Worm (Caenorhabditis elegans) whole organism, young adult: Measurements from ENCODE around the gene jamp-1.
A peak's percentile ranks its signal among the peaks of the same experiment; 100 is the strongest.

ENCODE experiments used
- C06A6.2 ChIP-seq: fragments of 200-800 bp; sonication (Bioruptor generic); conservative IDR thresholded peaks from 2 replicates; pipeline ENCODE4 v1.3.6; 2022; ENCODE audit warnings: missing genetic modification characterization, missing compliant biosample characterization
- D2030.7 ChIP-seq: fragments of 200-800 bp; sonication (Bioruptor generic); IDR thresholded peaks from 2 replicates; pipeline ENCODE4 v1.3.6; 2022; ENCODE audit warnings: missing genetic modification reagents, missing genetic modification characterization, missing compliant biosample characterization
- F23B12.7 ChIP-seq: sonication (generic microtip); optimal IDR thresholded peaks from 2 replicates; lab custom pipeline; 2017; ENCODE audit warnings: missing genetic modification characterization, mild to moderate bottlenecking, missing compliant biosample characterization, antibody characterized with exemption, moderate library complexity; ENCODE audit not compliant: insufficient read depth
- F39B2.1 ChIP-seq: fragments of 200-800 bp; sonication (Bioruptor generic); IDR thresholded peaks from 2 replicates; pipeline ENCODE4 v1.3.6; 2022; ENCODE audit warnings: missing genetic modification reagents, missing genetic modification characterization, missing compliant biosample characterization
- F57A8.1 ChIP-seq: fragments of 200-800 bp; sonication (Bioruptor generic); optimal IDR thresholded peaks from 2 replicates; lab custom pipeline; 2018; ENCODE audit warnings: mild to moderate bottlenecking, missing genetic modification characterization, moderate library complexity, missing compliant biosample characterization
- K11D2.4 ChIP-seq: fragments of 200-800 bp; sonication (Bioruptor generic); IDR thresholded peaks from 2 replicates; pipeline ENCODE4 v1.3.6; 2022; ENCODE audit warnings: missing genetic modification reagents, missing genetic modification characterization, missing compliant biosample characterization
- T26A5.8 ChIP-seq: sonication (generic microtip); optimal IDR thresholded peaks from 2 replicates; lab custom pipeline; 2016; ENCODE audit warnings: missing genetic modification characterization, missing compliant biosample characterization
- Y67H2A.10 ChIP-seq: fragments of 200-800 bp; sonication (Bioruptor generic); conservative IDR thresholded peaks from 2 replicates; pipeline ENCODE4 v1.3.6; 2022; ENCODE audit warnings: missing genetic modification reagents, missing genetic modification characterization, missing compliant biosample characterization
- ZK185.1 ChIP-seq: sonication (generic microtip); optimal IDR thresholded peaks from 2 replicates; lab custom pipeline; 2016; ENCODE audit warnings: mild to moderate bottlenecking, missing genetic modification characterization, missing compliant biosample characterization; ENCODE audit not compliant: poor library complexity, severe bottlenecking
- akir-1 ChIP-seq: fragments of 200-800 bp; sonication (Bioruptor generic); optimal IDR thresholded peaks from 2 replicates; lab custom pipeline; 2018; ENCODE audit warnings: mild to moderate bottlenecking, missing genetic modification characterization, moderate library complexity, missing compliant biosample characterization
- attf-3 ChIP-seq: fragments of 200-800 bp; sonication (Bioruptor generic); conservative IDR thresholded peaks from 2 replicates; pipeline ENCODE4 v1.3.6; 2022; ENCODE audit warnings: missing genetic modification reagents, missing genetic modification characterization, missing compliant biosample characterization
- attf-5 ChIP-seq: fragments of 200-800 bp; sonication (Bioruptor generic); optimal IDR thresholded peaks from 2 replicates; lab custom pipeline; 2018; ENCODE audit warnings: mild to moderate bottlenecking, missing genetic modification characterization, missing compliant biosample characterization
- bed-2 ChIP-seq: fragments of 200-800 bp; sonication (Bioruptor generic); IDR thresholded peaks from 2 replicates; pipeline ENCODE4 v1.3.6; 2022; ENCODE audit warnings: missing genetic modification reagents, missing genetic modification characterization, missing compliant biosample characterization
- ccch-3 ChIP-seq: fragments of 200-800 bp; sonication (Bioruptor generic); optimal IDR thresholded peaks from 2 replicates; lab custom pipeline; 2018; ENCODE audit warnings: mild to moderate bottlenecking, missing genetic modification characterization, missing compliant biosample characterization
- cebp-2 ChIP-seq: fragments of 200-800 bp; sonication (Bioruptor generic); IDR thresholded peaks from 2 replicates; pipeline ENCODE4 v1.3.6; 2022; ENCODE audit warnings: missing genetic modification characterization, missing compliant biosample characterization
- ceh-100 ChIP-seq: fragments of 200-800 bp; sonication (Bioruptor generic); IDR thresholded peaks from 2 replicates; pipeline ENCODE4 v1.3.6; 2022; ENCODE audit warnings: missing genetic modification reagents, missing genetic modification characterization, missing compliant biosample characterization
- ceh-40 ChIP-seq: fragments of 200-800 bp; sonication (Bioruptor generic); IDR thresholded peaks from 2 replicates; pipeline ENCODE4 v1.3.6; 2022; ENCODE audit warnings: missing genetic modification characterization, missing compliant biosample characterization
- dpff-1 ChIP-seq: sonication (generic microtip); optimal IDR thresholded peaks from 2 replicates; lab custom pipeline; 2017; ENCODE audit warnings: mild to moderate bottlenecking, missing genetic modification characterization, missing compliant biosample characterization
- dpl-1 ChIP-seq: fragments of 150-350 bp; optimal IDR thresholded peaks from 2 replicates; lab custom pipeline; 2014; ENCODE audit warnings: missing biosample characterization, missing genetic modification reagents, missing genetic modification characterization
- egl-18 ChIP-seq: fragments of 200-800 bp; sonication (Bioruptor generic); IDR thresholded peaks from 2 replicates; pipeline ENCODE4 v1.3.6; 2022; ENCODE audit warnings: missing genetic modification reagents, missing genetic modification characterization, missing compliant biosample characterization
- egrh-3 ChIP-seq: fragments of 200-800 bp; sonication (Bioruptor generic); IDR thresholded peaks from 2 replicates; pipeline ENCODE4 v1.3.6; 2022; ENCODE audit warnings: missing genetic modification reagents, missing genetic modification characterization, missing compliant biosample characterization
- hlh-12 ChIP-seq: sonication (generic microtip); optimal IDR thresholded peaks from 2 replicates; lab custom pipeline; 2016; ENCODE audit warnings: missing genetic modification characterization, missing compliant biosample characterization
- hmg-1.2 ChIP-seq: fragments of 200-800 bp; sonication (Bioruptor generic); IDR thresholded peaks from 2 replicates; pipeline ENCODE4 v1.3.6; 2022; ENCODE audit warnings: missing genetic modification reagents, missing genetic modification characterization, missing compliant biosample characterization
- hmg-20 ChIP-seq: fragments of 200-800 bp; sonication (Bioruptor generic); IDR thresholded peaks from 2 replicates; pipeline ENCODE4 v1.3.6; 2022; ENCODE audit warnings: missing genetic modification reagents, missing genetic modification characterization, missing compliant biosample characterization
- lag-1 ChIP-seq: fragments of 200-800 bp; sonication (Bioruptor generic); IDR thresholded peaks from 2 replicates; pipeline ENCODE4 v1.3.6; 2022; ENCODE audit warnings: missing genetic modification reagents, missing genetic modification characterization, missing compliant biosample characterization
- lin-35 ChIP-seq, 3 experiments: fragments of 150-350 bp in 2 of 3; sonication (generic microtip) in 1 of 3; optimal IDR thresholded peaks; 2 replicates each; lab custom pipeline; 2014 to 2018; ENCODE audit warnings: missing biosample characterization in 3 of 3, missing genetic modification characterization in 3 of 3, missing genetic modification reagents in 3 of 3
- lir-1 ChIP-seq: fragments of 200-800 bp; sonication (Bioruptor generic); conservative IDR thresholded peaks from 2 replicates; pipeline ENCODE4 v1.3.6; 2022; ENCODE audit warnings: missing genetic modification reagents, missing genetic modification characterization, missing compliant biosample characterization
- lsl-1 ChIP-seq: fragments of 200-800 bp; sonication (Bioruptor generic); optimal IDR thresholded peaks from 2 replicates; lab custom pipeline; 2018; ENCODE audit warnings: mild to moderate bottlenecking, missing genetic modification characterization, moderate library complexity, missing compliant biosample characterization
- madf-10 ChIP-seq: sonication (generic microtip); optimal IDR thresholded peaks from 2 replicates; lab custom pipeline; 2016; ENCODE audit warnings: mild to moderate bottlenecking, missing genetic modification characterization, missing compliant biosample characterization
- mcd-1 ChIP-seq: fragments of 200-800 bp; sonication (Bioruptor generic); IDR thresholded peaks from 2 replicates; pipeline ENCODE4 v1.3.6; 2022; ENCODE audit warnings: missing genetic modification reagents, missing genetic modification characterization, missing compliant biosample characterization
- mel-28 ChIP-seq: sonication (generic microtip); optimal IDR thresholded peaks from 2 replicates; lab custom pipeline; 2016; ENCODE audit warnings: borderline replicate concordance, mild to moderate bottlenecking, missing genetic modification characterization, missing compliant biosample characterization
- mxl-1 ChIP-seq: sonication (generic microtip); optimal IDR thresholded peaks from 2 replicates; lab custom pipeline; 2016; ENCODE audit warnings: missing genetic modification characterization, missing compliant biosample characterization
- nhr-179 ChIP-seq: sonication (generic microtip); optimal IDR thresholded peaks from 2 replicates; lab custom pipeline; 2016; ENCODE audit warnings: mild to moderate bottlenecking, missing genetic modification characterization, missing compliant biosample characterization
- nhr-80 ChIP-seq: sonication (generic microtip); optimal IDR thresholded peaks from 2 replicates; lab custom pipeline; 2016; ENCODE audit warnings: missing genetic modification characterization, missing compliant biosample characterization
- pbrm-1 ChIP-seq: fragments of 200-800 bp; sonication (Bioruptor generic); IDR thresholded peaks from 2 replicates; pipeline ENCODE4 v1.3.6; 2022; ENCODE audit warnings: missing genetic modification reagents, missing genetic modification characterization, missing compliant biosample characterization
- rpc-1 ChIP-seq, 2 experiments: fragments of 150-350 bp in 1 of 2; sonication (generic microtip) in 1 of 2; optimal IDR thresholded peaks; 2 replicates each; lab custom pipeline; 2014 to 2018; ENCODE audit warnings: missing biosample characterization in 1 of 2, missing genetic modification characterization in 1 of 2, missing genetic modification reagents in 1 of 2, missing genotype in 1 of 2
- sea-2 ChIP-seq: fragments of 200-800 bp; sonication (Bioruptor generic); IDR thresholded peaks from 2 replicates; pipeline ENCODE4 v1.3.6; 2022; ENCODE audit warnings: missing genetic modification characterization, missing compliant biosample characterization
- snpc-1.1 ChIP-seq: sonication (generic microtip); optimal IDR thresholded peaks from 2 replicates; lab custom pipeline; 2017; ENCODE audit warnings: missing genetic modification characterization, mild to moderate bottlenecking, missing compliant biosample characterization, antibody characterized with exemption, moderate library complexity, missing genotype, missing genetic modification reagents; ENCODE audit not compliant: insufficient read depth
- snpc-3.4 ChIP-seq: sonication (generic microtip); optimal IDR thresholded peaks from 2 replicates; lab custom pipeline; 2017; ENCODE audit warnings: missing genetic modification characterization, mild to moderate bottlenecking, missing compliant biosample characterization, antibody characterized with exemption, moderate library complexity, missing genotype, missing genetic modification reagents
- snpc-4 ChIP-seq, 5 experiments: fragments of 150-350 bp in 1 of 5; sonication (generic microtip) in 4 of 5; optimal IDR thresholded peaks; 2 replicates each; lab custom pipeline; 2014 to 2018; ENCODE audit warnings: missing genetic modification characterization in 5 of 5, missing biosample characterization in 3 of 5, antibody characterized with exemption in 2 of 5, mild to moderate bottlenecking in 2 of 5, missing compliant biosample characterization in 2 of 5, missing genotype in 2 of 5, moderate library complexity in 2 of 5, missing genetic modification reagents in 1 of 5
- somi-1 ChIP-seq: fragments of 200-800 bp; sonication (Bioruptor generic); optimal IDR thresholded peaks from 2 replicates; lab custom pipeline; 2018; ENCODE audit warnings: mild to moderate bottlenecking, missing genetic modification characterization, missing compliant biosample characterization
- unc-130 ChIP-seq: sonication (generic microtip); optimal IDR thresholded peaks from 2 replicates; lab custom pipeline; 2016; ENCODE audit warnings: missing genetic modification reagents, missing genetic modification characterization, missing compliant biosample characterization
- unc-62 ChIP-seq: fragments of 150-350 bp; optimal IDR thresholded peaks from 2 replicates; lab custom pipeline; 2014; ENCODE audit warnings: missing biosample characterization, missing genetic modification reagents, missing genetic modification characterization
- ztf-18 ChIP-seq: sonication (generic microtip); optimal IDR thresholded peaks from 2 replicates; lab custom pipeline; 2016; ENCODE audit warnings: missing genotype, mild to moderate bottlenecking, missing genetic modification characterization, missing compliant biosample characterization
- ztf-25 ChIP-seq: fragments of 200-800 bp; sonication (Bioruptor generic); IDR thresholded peaks from 2 replicates; pipeline ENCODE4 v1.3.6; 2022; ENCODE audit warnings: missing genetic modification reagents, missing genetic modification characterization, missing compliant biosample characterization
- ztf-26 ChIP-seq: sonication (generic microtip); optimal IDR thresholded peaks from 2 replicates; lab custom pipeline; 2017; ENCODE audit warnings: missing genetic modification characterization, missing compliant biosample characterization
- ztf-3 ChIP-seq: fragments of 200-800 bp; sonication (Bioruptor generic); optimal IDR thresholded peaks from 2 replicates; lab custom pipeline; 2018; ENCODE audit warnings: mild to moderate bottlenecking, missing genetic modification characterization, missing compliant biosample characterization
- ztf-6 ChIP-seq: fragments of 200-800 bp; sonication (Bioruptor generic); IDR thresholded peaks from 2 replicates; pipeline ENCODE4 v1.3.6; 2022; ENCODE audit warnings: missing genetic modification reagents, missing genetic modification characterization, missing compliant biosample characterization

Gene jamp-1

ce11 chrV:6053188-6053687 lies 2.2 kb upstream of the jamp-1 start, which contains the start of gene seip-1:
Gene seip-1, minus strand, starts transcription at chrV:6053238.
- TF ChIP-seq nhr-80 (peak; percentile 94), F23B12.7 (peak; percentile 84), hlh-12 (tag; lab: Kevin White, UChicago) (no peak), ztf-26 (tag; lab: Kevin White, UChicago) (no peak), lsl-1 (peak; percentile 37), rpc-1 (optimal IDR thresholded peaks at IDR 0.05; lab: Kevin White, UChicago) (no peak), rpc-1 (tag; optimal IDR thresholded peaks at IDR 0.05; lab: Kevin White, UChicago) (no peak), mxl-1 (tag; lab: Kevin White, UChicago) (no peak), sea-2 (GFP tag; lab: Robert Waterston, UW) (no peak), ztf-6 (GFP tag; lab: Robert Waterston, UW) (no peak), attf-3 (no peak), cebp-2 (GFP tag; lab: Robert Waterston, UW) (no peak), ceh-40 (GFP tag; lab: Robert Waterston, UW) (no peak), ztf-25 (GFP tag; lab: Robert Waterston, UW) (no peak), ceh-100 (no peak; the same call in 1 of the 2 replicates), dpl-1 (GFP tag; lab: Kevin White, UChicago) (no peak), C06A6.2 (GFP tag; lab: Robert Waterston, UW) (no peak), Y67H2A.10 (GFP tag; lab: Robert Waterston, UW) (no peak), egl-18 (GFP tag; lab: Robert Waterston, UW) (no peak), pbrm-1 (GFP tag; lab: Robert Waterston, UW) (peak; percentile 55; the same call in 1 of the 2 replicates), egrh-3 (GFP tag; lab: Robert Waterston, UW) (no peak), ZK185.1 (tag; lab: Kevin White, UChicago) (peak; percentile 38), ccch-3 (GFP tag; lab: Kevin White, UChicago) (no peak), T26A5.8 (tag; lab: Kevin White, UChicago) (no peak), K11D2.4 (GFP tag; lab: Robert Waterston, UW) (peak; percentile 61; the same call in 1 of the 2 replicates), dpff-1 (no peak), D2030.7 (GFP tag; lab: Robert Waterston, UW) (no peak), madf-10 (tag; lab: Kevin White, UChicago) (peak; percentile 24), snpc-4 (GFP tag; optimal IDR thresholded peaks at IDR 0.05; lab: Kevin White, UChicago) (no peak), snpc-4 (tag; optimal IDR thresholded peaks at IDR 0.05; lab: Kevin White, UChicago) (peak in 3 of 4 experiments; percentile 7 to 79 (median 37)), lir-1 (GFP tag; lab: Robert Waterston, UW) (0 out of 2 replicates have a peak, but pooled peaks have one; percentile 16), hmg-1.2 (GFP tag; lab: Robert Waterston, UW) (peak; percentile 86; the same call in 1 of the 2 replicates), akir-1 (no peak), lin-35 (GFP tag; optimal IDR thresholded peaks at IDR 0.05; lab: Kevin White, UChicago) (no peak), somi-1 (no peak), mcd-1 (GFP tag; lab: Robert Waterston, UW) (peak; percentile 95), nhr-179 (tag; lab: Kevin White, UChicago) (no peak), F57A8.1 (no peak), ztf-18 (tag; lab: Kevin White, UChicago) (peak; percentile 36), hmg-20 (GFP tag; lab: Robert Waterston, UW) (no peak), mel-28 (no peak), bed-2 (no peak), snpc-3.4 (no peak), unc-62 (peak; percentile 65), unc-130 (GFP tag; lab: Kevin White, UChicago) (no peak), lag-1 (GFP tag; lab: Robert Waterston, UW) (no peak), snpc-1.1 (no peak), ztf-3 (GFP tag; lab: Kevin White, UChicago) (no peak), attf-5 (GFP tag; lab: Kevin White, UChicago) (peak; percentile 90), F39B2.1 (GFP tag; lab: Robert Waterston, UW) (no peak)
